Fruit fly (Drosophila melanogaster) whole organism: Measurements from ENCODE around the gene CG43338.

Source experiments
- CG8478 ChIP-seq: fragments of >200 bp; optimal IDR thresholded peaks from 2 replicates; lab custom pipeline; 2018; ENCODE audit warnings: inconsistent platforms
- Dll ChIP-seq: fragments of >200 bp; optimal IDR thresholded peaks from 2 replicates; lab custom pipeline; 2017
- EcR ChIP-seq, 2 experiments: fragments of >200 bp; optimal IDR thresholded peaks; 2 replicates each; lab custom pipeline; 2017; ENCODE audit warnings: missing biosample characterization in 2 of 2, missing genetic modification characterization in 2 of 2, missing genetic modification reagents in 2 of 2
- pan ChIP-seq: fragments of >200 bp; optimal IDR thresholded peaks from 2 replicates; lab custom pipeline; 2017
- psq ChIP-seq: fragments of >200 bp; optimal IDR thresholded peaks from 2 replicates; lab custom pipeline; 2017
- usp ChIP-seq: fragments of >200 bp; optimal IDR thresholded peaks from 2 replicates; lab custom pipeline; 2017; ENCODE audit warnings: missing biosample characterization, missing genetic modification characterization, mixed read lengths

The CG43338 gene

dm6 chr2L:18664707-18665550 lies 6.1 kb downstream of the CG43338 start:
- TF ChIP-seq EcR (GFP tag; optimal IDR thresholded peaks at IDR 0.05; lab: Kevin White, UChicago) (peak in 1 of 2 experiments; percentile 82), usp (GFP tag; lab: Kevin White, UChicago) (no peak)

- no peak for TF ChIP-seq Dll (lab: Kevin White, UChicago)
- no peak for TF ChIP-seq psq (lab: Kevin White, UChicago)
- no peak for TF ChIP-seq EcR (GFP tag; optimal IDR thresholded peaks at IDR 0.05; lab: Kevin White, UChicago)
- TF ChIP-seq usp (GFP tag; lab: Kevin White, UChicago) = no peak
Observed at dm6 chr2L:18663395-18663794, 7.7 kb downstream of the CG43338 start.

DNA sequence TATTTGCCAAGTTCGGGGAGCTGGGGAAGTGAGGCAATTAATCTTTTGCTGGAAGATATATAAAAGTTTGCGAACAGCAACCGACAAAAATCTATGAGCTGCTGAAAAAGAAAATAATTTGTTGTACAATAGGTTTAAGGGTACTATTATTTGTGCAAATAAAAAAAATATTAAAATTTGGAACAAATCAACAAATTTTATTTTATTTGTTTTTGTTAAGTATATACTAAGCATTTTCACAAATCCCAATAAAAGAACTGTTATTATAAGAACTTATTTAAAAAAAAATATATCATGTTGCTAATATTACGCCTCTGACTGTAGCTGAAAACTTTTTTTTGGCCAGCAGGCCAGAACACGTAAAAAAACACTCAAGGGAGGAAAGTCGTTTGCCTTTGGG lies 12.9 kb downstream of the CG43338 start:
- TF ChIP-seq CG8478 = no peak
- no peak for TF ChIP-seq psq (lab: Kevin White, UChicago)
- no peak for TF ChIP-seq Dll (lab: Kevin White, UChicago)
- TF ChIP-seq pan (lab: Kevin White, UChicago) = no peak

DNA sequence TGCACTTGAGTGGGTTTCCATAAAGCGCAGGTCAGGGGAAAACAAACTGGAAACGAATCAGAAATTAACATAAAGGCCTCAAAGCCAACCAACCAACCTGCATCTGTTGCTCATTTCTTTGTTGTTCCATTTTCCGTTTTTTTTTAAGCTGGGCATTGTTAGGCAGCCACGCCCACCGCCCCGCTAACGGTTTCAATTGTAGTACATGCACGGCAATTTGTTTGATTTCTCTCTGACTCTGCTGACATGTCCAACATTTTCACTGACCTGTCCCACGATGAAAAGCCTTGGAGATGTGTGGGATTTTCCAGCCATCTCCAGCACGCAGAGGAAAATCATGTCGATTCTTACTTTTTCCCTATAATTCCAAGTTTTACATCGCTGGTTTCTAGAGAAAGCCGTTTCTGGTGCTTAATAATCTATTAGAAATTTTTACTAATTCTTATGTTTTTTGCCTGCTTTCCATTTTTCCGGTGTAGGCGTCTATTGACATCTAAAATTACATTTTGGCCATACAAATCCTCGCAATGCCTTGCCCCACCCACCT lies 14.3 kb downstream of the CG43338 start:
- TF ChIP-seq EcR (GFP tag; optimal IDR thresholded peaks at IDR 0.05; lab: Kevin White, UChicago) = no peak
- no peak for TF ChIP-seq usp (GFP tag; lab: Kevin White, UChicago)
- no peak for TF ChIP-seq psq (lab: Kevin White, UChicago)
- TF ChIP-seq CG8478 = no peak
- TF ChIP-seq Dll (lab: Kevin White, UChicago) = no peak
- TF ChIP-seq pan (lab: Kevin White, UChicago) = no peak

DNA sequence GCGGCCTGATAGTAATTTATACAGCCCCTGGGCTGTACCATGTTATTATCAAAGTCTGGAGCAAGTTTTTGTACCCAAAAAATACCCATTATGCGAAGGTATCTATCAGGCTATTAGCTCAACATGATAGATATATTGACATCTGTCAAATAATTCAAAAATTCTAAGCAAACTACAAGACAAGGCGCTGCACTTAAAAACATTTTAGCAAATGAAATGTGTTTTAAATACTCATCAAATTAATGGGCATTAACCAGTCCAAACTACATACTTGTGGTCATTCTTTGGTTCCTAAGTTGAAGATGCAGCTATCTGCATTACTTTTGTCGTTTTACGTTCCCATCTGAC lies 17.7 kb downstream of the CG43338 start:
- TF ChIP-seq Dll (lab: Kevin White, UChicago) = no peak
- no peak for TF ChIP-seq CG8478
- TF ChIP-seq EcR (GFP tag; optimal IDR thresholded peaks at IDR 0.05; lab: Kevin White, UChicago) = no peak
- peak; percentile 80 for TF ChIP-seq pan (lab: Kevin White, UChicago)

DNA sequence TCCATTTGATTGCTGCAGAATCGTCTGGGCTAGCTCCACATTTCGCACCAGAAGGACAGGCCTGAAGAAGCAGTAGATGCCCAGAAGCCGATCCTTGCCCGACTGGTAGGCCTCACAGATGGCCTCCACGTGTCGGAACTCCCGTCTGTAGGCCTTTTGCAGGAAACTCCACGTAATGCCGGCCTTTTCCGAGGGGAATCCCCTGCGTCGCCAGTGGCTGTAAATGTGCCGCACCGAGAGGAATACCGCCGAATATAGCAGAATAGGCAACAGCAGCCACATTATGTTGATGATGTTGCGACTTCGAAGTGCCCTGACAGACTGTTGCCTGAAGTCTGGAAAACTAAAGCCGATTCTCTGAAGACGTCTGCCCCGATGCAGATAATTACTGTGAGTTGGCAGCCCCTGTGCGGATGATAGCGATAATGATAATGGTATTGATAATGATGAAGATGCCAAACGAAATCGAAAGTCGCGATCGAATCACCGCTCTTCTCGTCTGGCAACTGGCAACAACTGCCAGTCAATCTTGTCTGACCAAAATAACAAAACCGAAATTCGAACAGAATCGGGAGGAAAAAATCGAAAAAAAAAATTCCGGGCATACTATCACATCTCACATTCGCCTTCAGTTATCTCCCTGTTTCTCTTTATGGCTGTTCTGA lies 18.3 kb downstream of the CG43338 start, which contains the start of gene Cyp310a1:
Gene Cyp310a1 (minus strand): TSS at position 348 of the 665 bp plus-strand sequence.
- TF ChIP-seq pan (lab: Kevin White, UChicago) (no peak), CG8478 (no peak), psq (lab: Kevin White, UChicago) (no peak), Dll (lab: Kevin White, UChicago) (no peak), EcR (GFP tag; optimal IDR thresholded peaks at IDR 0.05; lab: Kevin White, UChicago) (no peak), usp (GFP tag; lab: Kevin White, UChicago) (no peak)

- TF ChIP-seq pan (lab: Kevin White, UChicago) (no peak), Dll (lab: Kevin White, UChicago) (no peak), psq (lab: Kevin White, UChicago) (no peak), CG8478 (no peak), usp (GFP tag; lab: Kevin White, UChicago) (no peak), EcR (GFP tag; optimal IDR thresholded peaks at IDR 0.05; lab: Kevin White, UChicago) (no peak)
Observed at dm6 chr2L:18647857-18648652, 23.0 kb downstream of the CG43338 start.

- TF ChIP-seq pan (lab: Kevin White, UChicago) (peak; percentile 63), usp (GFP tag; lab: Kevin White, UChicago) (no peak), EcR (GFP tag; optimal IDR thresholded peaks at IDR 0.05; lab: Kevin White, UChicago) (no peak), CG8478 (no peak), Dll (lab: Kevin White, UChicago) (no peak), psq (lab: Kevin White, UChicago) (no peak)
Observed at dm6 chr2L:18645468-18645867, 25.6 kb downstream of the CG43338 start.

dm6 chr2L:18641087-18641486 lies 30.0 kb downstream of the CG43338 start:
- TF ChIP-seq CG8478 (no peak), Dll (lab: Kevin White, UChicago) (no peak), psq (lab: Kevin White, UChicago) (no peak), usp (GFP tag; lab: Kevin White, UChicago) (no peak), pan (lab: Kevin White, UChicago) (no peak), EcR (GFP tag; optimal IDR thresholded peaks at IDR 0.05; lab: Kevin White, UChicago) (no peak)

DNA sequence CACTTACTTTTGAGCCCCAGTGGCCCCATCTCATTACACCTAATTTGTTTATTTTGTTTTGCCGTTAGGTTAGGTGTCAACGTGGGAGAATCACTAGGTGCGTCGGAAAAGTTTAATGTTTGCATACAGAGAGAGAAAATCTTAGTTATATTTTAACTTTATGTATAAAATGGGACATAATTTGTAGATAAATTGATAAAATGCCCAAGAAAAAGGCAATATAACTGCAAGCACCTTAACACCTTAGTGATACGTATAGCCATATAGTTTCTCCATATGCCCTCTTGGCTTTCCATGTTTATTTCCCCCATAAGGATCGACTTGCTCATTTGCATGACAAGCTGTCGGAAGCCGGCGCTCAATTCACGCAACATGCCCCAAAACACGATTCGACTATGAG lies 32.1 kb downstream of the CG43338 start:
- TF ChIP-seq CG8478 (no peak), pan (lab: Kevin White, UChicago) (no peak), psq (lab: Kevin White, UChicago) (no peak), Dll (lab: Kevin White, UChicago) (no peak), EcR (GFP tag; optimal IDR thresholded peaks at IDR 0.05; lab: Kevin White, UChicago) (no peak), usp (GFP tag; lab: Kevin White, UChicago) (no peak)

DNA sequence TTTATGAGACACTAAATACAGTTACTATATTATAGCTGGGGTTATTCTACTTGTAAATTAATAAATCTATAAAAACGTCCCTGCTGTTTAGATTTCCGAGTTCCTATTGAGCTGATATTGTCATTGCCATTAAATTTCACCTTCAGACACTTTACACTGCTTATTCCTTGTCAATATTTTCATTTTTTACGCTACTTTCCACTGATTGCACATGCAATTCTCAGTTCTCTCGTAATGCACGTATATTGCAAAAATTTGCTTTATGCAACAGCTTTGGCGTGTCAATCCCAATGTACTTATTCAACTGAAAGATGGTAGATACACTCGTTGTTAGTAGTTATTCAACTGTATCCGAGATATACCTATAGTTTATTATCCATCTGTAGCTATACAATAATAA lies 38.7 kb downstream of the CG43338 start:
- TF ChIP-seq psq (lab: Kevin White, UChicago) (no peak), EcR (GFP tag; optimal IDR thresholded peaks at IDR 0.05; lab: Kevin White, UChicago) (no peak), pan (lab: Kevin White, UChicago) (no peak), usp (GFP tag; lab: Kevin White, UChicago) (no peak), CG8478 (no peak), Dll (lab: Kevin White, UChicago) (no peak)
